Worm (Caenorhabditis elegans) whole organism, L3 larva: ENCODE results near the gene nhr-238.

Experiments used
- ceh-9 ChIP-seq: sonication (generic microtip); optimal IDR thresholded peaks from 2 replicates; lab custom pipeline; 2018; ENCODE audit warnings: missing biosample characterization, missing genetic modification characterization
- egl-5 ChIP-seq: fragments of 150-350 bp; optimal IDR thresholded peaks from 2 replicates; lab custom pipeline; 2017; ENCODE audit warnings: missing biosample characterization, missing genetic modification reagents, missing genetic modification characterization, inconsistent platforms
- elt-1 ChIP-seq: fragments of 150-350 bp; optimal IDR thresholded peaks from 2 replicates; lab custom pipeline; 2014; ENCODE audit warnings: missing biosample characterization, missing genetic modification characterization
- elt-2 ChIP-seq: sonication (generic microtip); optimal IDR thresholded peaks from 2 replicates; lab custom pipeline; 2016; ENCODE audit warnings: missing genetic modification reagents, mild to moderate bottlenecking, missing genetic modification characterization, missing compliant biosample characterization
- nhr-237 ChIP-seq: fragments of 150-350 bp; optimal IDR thresholded peaks from 2 replicates; lab custom pipeline; 2014; ENCODE audit warnings: missing biosample characterization, missing genetic modification characterization
- nhr-28 ChIP-seq: fragments of 150-350 bp; optimal IDR thresholded peaks from 2 replicates; lab custom pipeline; 2014; ENCODE audit warnings: missing biosample characterization, missing genetic modification characterization
- nhr-67 ChIP-seq: fragments of 150-350 bp; optimal IDR thresholded peaks from 2 replicates; lab custom pipeline; 2014; ENCODE audit warnings: missing biosample characterization, missing genetic modification characterization
- nhr-76 ChIP-seq: fragments of 150-350 bp; sonication (generic microtip); optimal IDR thresholded peaks from 5 replicates; lab custom pipeline; 2014; ENCODE audit warnings: missing biosample characterization, missing genetic modification characterization
- pha-4 ChIP-seq: fragments of 150-350 bp; optimal IDR thresholded peaks from 2 replicates; lab custom pipeline; 2014; ENCODE audit warnings: missing biosample characterization, missing genetic modification reagents, missing genetic modification characterization
- pqm-1 ChIP-seq: fragments of 150-350 bp; optimal IDR thresholded peaks from 2 replicates; lab custom pipeline; 2017; ENCODE audit warnings: missing biosample characterization, missing genetic modification characterization, inconsistent platforms
- tbx-2 ChIP-seq: sonication (generic microtip); optimal IDR thresholded peaks from 2 replicates; lab custom pipeline; 2016; ENCODE audit warnings: mild to moderate bottlenecking, missing genetic modification characterization, missing compliant biosample characterization
- ztf-11 ChIP-seq: fragments of 150-350 bp; optimal IDR thresholded peaks from 2 replicates; lab custom pipeline; 2014; ENCODE audit warnings: missing biosample characterization, missing genetic modification characterization
- ztf-4 ChIP-seq: fragments of 150-350 bp; optimal IDR thresholded peaks from 2 replicates; lab custom pipeline; 2014; ENCODE audit warnings: missing biosample characterization, missing genetic modification characterization

ce11 chrV:1578572-1579230, 50.5 kb downstream of the nhr-238 start:
- TF ChIP-seq ceh-9 (tag; lab: Kevin White, UChicago): no peak
- no peak for TF ChIP-seq elt-2 (tag; lab: Kevin White, UChicago)
- no peak for TF ChIP-seq ztf-11
- TF ChIP-seq ztf-4 (tag; lab: Kevin White, UChicago): no peak
- no peak for TF ChIP-seq pha-4 (tag; lab: Kevin White, UChicago)
- TF ChIP-seq nhr-76 (tag; lab: Kevin White, UChicago): no peak
- no peak for TF ChIP-seq elt-1 (tag; lab: Kevin White, UChicago)
- no peak for TF ChIP-seq egl-5 (tag; lab: Kevin White, UChicago)
- TF ChIP-seq tbx-2: no peak
- TF ChIP-seq pqm-1 (tag; lab: Kevin White, UChicago): no peak
- TF ChIP-seq nhr-28: no peak
- no peak for TF ChIP-seq nhr-237 (tag; lab: Kevin White, UChicago)
- TF ChIP-seq nhr-67 (tag; lab: Kevin White, UChicago): no peak
